Worm (Caenorhabditis elegans): ENCODE results near the gene B0302.4.

The B0302.4 gene

DNA sequence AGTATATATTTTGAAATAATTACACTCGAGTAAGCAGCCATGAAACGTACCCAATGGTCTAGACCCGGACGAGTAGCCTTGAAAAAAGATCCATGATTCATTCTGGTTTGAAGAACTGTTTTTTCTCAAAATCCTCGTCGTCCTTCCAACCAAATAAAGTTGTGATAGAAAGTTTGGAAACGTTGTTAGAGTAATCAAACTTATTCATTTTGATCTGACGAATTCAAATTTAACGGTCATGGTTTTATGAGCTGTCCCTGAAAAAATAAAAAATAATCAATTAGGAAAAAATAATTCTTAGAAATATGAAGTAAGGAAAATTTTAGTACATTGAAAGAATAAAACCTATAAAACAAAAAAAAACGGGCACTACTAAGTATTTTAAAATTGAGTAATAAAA lies at the start of gene B0302.4:
Gene B0302.4 (minus strand): TSS at position 101 of the 400 bp plus-strand sequence.
- TF ChIP-seq scrt-1 (GFP tag; IDR thresholded peaks at IDR 0.05) (no peak), pes-1 (GFP tag; IDR thresholded peaks at IDR 0.05) (no peak), ets-7 (tag; optimal IDR thresholded peaks at IDR 0.05) (no peak), hnd-1 (tag; optimal IDR thresholded peaks at IDR 0.05) (no peak), sea-1 (GFP tag; conservative IDR thresholded peaks at IDR 0.05) (no peak), B0310.2 (tag; optimal IDR thresholded peaks at IDR 0.05) (no peak), aly-1 (tag; optimal IDR thresholded peaks at IDR 0.05) (no peak), ceh-36 (tag; optimal IDR thresholded peaks at IDR 0.05) (no peak), hmbx-1 (tag; optimal IDR thresholded peaks at IDR 0.05) (no peak), tra-4 (tag; optimal IDR thresholded peaks at IDR 0.05) (no peak), ceh-13 (GFP tag; optimal IDR thresholded peaks at IDR 0.05) (no peak), hmg-4 (GFP tag; optimal IDR thresholded peaks at IDR 0.05) (no peak), ama-1 (optimal IDR thresholded peaks at IDR 0.05) (no peak), tbx-11 (GFP tag; IDR thresholded peaks at IDR 0.05) (no peak), F13C5.2 (tag; optimal IDR thresholded peaks at IDR 0.05) (no peak), flt-1 (GFP tag; IDR thresholded peaks at IDR 0.05) (no peak), tbx-37 (GFP tag; conservative IDR thresholded peaks at IDR 0.05) (no peak)

DNA sequence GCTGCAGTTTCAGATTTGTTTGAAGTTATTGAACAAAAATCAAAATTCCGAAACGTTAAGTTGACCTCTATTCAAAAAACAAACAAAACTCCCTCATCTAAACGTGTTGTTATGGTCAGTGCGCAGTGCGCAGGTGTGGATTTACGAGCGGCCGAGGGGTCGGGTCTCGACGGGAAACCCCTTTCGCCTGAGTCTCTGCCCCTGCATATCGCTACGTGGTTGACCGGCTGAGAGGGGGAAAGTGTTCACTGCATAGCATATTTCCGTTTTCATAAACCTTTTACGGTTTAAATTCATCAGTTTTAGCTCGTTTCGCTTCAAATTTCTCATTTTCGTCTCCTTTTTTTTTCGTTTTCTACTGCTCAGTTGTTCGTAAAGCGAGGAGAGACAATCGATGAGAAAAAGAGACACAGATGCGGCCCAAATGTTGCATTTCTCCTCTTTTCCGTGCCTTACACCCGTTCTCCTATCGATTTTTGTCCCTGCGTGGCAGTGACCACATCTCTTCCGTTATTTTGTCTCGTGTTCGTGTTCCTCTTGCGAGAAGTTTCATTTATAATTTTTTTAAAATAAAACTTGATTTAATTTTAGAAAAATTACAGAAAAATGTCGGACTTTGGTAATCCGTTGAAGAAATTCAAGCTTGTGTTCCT lies 45.4 kb upstream of the B0302.4 start, which contains the start of gene rab-6.2:
Gene rab-6.2 (plus strand): TSS at position 603 of the 653 bp plus-strand sequence.
- TF ChIP-seq hmbx-1 (tag; optimal IDR thresholded peaks at IDR 0.05), result no peak
- no peak for TF ChIP-seq sea-1 (GFP tag; conservative IDR thresholded peaks at IDR 0.05)
- no peak for TF ChIP-seq hnd-1 (tag; optimal IDR thresholded peaks at IDR 0.05)
- TF ChIP-seq hmg-4 (GFP tag; optimal IDR thresholded peaks at IDR 0.05), result peak; percentile 58
- no peak for TF ChIP-seq B0310.2 (tag; optimal IDR thresholded peaks at IDR 0.05)

DNA sequence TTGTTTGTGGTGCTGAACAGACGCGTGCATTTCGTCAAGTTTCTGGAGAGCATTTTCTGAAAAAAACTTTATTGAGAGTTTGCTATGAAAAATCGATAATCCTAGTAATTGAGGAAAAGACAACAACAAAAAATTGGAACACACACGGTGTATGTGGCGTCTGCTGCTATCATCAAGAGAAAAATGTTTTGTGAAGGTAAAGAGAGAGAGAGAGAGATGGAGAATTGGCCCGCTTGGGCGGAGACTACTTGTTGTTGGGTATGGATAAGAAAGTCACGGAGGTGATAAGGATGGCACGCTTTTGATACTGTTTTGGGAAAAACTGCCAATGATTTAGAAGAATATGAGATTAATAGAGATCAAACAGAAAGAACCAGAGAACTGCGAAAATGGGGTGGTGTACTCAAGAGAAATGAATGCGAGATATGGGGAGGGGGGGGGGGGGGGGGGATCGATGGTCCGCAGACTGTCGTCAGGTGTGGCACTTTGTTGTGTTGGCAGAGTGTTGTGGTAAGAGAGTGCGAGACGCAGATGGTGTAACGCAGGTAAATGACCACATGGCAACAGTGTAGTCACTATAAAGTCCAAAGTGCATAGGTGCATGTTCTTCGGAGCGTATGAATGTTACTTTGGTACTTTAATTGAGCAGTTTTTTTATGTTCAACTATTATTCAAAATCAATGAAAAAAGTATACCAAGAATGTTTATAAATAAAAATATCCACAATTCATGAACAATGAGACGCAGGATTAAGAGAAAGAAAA lies 40.7 kb upstream of the B0302.4 start, which contains the start of gene acdh-7:
Gene acdh-7 (minus strand): TSS at position 56 of the 764 bp plus-strand sequence.
- TF ChIP-seq tra-4 (tag; optimal IDR thresholded peaks at IDR 0.05) (no peak), ceh-36 (tag; optimal IDR thresholded peaks at IDR 0.05) (peak; percentile 21), aly-1 (tag; optimal IDR thresholded peaks at IDR 0.05) (no peak), ceh-13 (GFP tag; optimal IDR thresholded peaks at IDR 0.05) (no peak), B0310.2 (tag; optimal IDR thresholded peaks at IDR 0.05) (no peak)

DNA sequence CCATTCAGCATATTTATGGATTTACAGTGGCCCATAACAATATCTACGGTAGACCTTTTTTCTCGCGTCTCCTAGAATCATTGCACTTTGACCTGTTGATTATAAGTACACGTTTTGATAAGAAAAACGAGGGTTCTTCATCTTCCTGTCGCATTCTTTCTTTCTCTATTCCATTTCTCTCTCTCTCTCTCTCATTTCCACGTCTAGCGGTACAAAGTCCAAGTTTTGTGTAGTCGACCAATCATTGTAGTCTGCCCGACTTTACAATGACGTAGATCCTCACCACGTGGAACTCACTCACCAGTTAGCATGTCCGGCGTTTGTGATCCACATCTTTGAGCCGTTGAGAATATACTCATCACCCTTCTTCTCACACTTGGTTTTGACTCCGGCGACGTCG lies 39.6 kb upstream of the B0302.4 start:
- no peak for TF ChIP-seq F13C5.2 (tag; optimal IDR thresholded peaks at IDR 0.05)
- TF ChIP-seq flt-1 (GFP tag; IDR thresholded peaks at IDR 0.05), result no peak
- TF ChIP-seq ama-1 (optimal IDR thresholded peaks at IDR 0.05), result no peak
- TF ChIP-seq aly-1 (tag; optimal IDR thresholded peaks at IDR 0.05), result no peak
- no peak for TF ChIP-seq scrt-1 (GFP tag; IDR thresholded peaks at IDR 0.05)
- no peak for TF ChIP-seq sea-1 (GFP tag; conservative IDR thresholded peaks at IDR 0.05)
- no peak for TF ChIP-seq hmbx-1 (tag; optimal IDR thresholded peaks at IDR 0.05)
- no peak for TF ChIP-seq B0310.2 (tag; optimal IDR thresholded peaks at IDR 0.05)
- TF ChIP-seq hnd-1 (tag; optimal IDR thresholded peaks at IDR 0.05), result no peak
- no peak for TF ChIP-seq tbx-11 (GFP tag; IDR thresholded peaks at IDR 0.05)
- no peak for TF ChIP-seq ets-7 (tag; optimal IDR thresholded peaks at IDR 0.05)
- no peak for TF ChIP-seq tbx-37 (GFP tag; conservative IDR thresholded peaks at IDR 0.05)
- TF ChIP-seq pes-1 (GFP tag; IDR thresholded peaks at IDR 0.05), result no peak
- TF ChIP-seq ceh-36 (tag; optimal IDR thresholded peaks at IDR 0.05), result no peak
- TF ChIP-seq ceh-13 (GFP tag; optimal IDR thresholded peaks at IDR 0.05), result no peak

DNA sequence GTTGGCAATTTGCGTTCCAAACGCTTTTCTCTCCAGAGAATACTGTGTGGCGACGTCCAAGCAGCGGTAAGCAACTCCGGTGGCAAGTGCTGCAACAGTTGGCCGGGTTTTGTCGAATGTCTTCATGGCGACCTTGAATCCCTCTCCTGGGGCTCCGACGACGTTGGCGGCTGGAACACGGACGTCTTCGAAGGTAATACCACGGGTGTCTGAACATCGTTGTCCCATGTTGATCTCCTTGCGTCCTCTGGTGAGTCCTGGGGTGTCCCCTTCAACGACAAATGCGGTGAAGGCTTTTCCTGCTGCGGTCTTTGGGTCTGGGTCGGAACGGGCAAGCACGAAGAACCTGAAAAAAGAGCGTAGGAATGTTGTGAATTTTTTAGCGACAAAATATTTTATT lies 39.2 kb upstream of the B0302.4 start:
- no peak for TF ChIP-seq hmbx-1 (tag; optimal IDR thresholded peaks at IDR 0.05)

DNA sequence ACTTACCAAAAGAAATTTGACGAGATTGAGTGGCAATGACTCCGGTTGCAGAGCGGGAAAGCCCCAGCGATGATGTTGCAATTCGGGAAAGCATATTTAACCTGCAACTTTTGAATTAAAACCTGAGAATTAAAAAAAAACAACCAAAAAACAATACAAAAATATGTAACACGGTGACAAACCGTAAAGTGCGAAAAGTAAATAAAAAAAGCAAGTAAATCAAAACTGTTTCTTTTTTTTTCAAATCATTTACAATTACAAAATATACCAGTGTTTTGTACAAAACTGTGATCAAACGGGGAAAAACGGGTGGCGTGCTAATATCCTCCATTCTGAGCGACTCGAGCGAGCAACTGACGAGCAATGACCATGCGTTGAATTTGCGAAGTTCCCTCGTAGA lies 38.2 kb upstream of the B0302.4 start, which contains the start of gene acdh-10:
Gene acdh-10 (minus strand): TSS at position 101 of the 400 bp plus-strand sequence.
- TF ChIP-seq ets-7 (tag; optimal IDR thresholded peaks at IDR 0.05) (no peak), ama-1 (optimal IDR thresholded peaks at IDR 0.05) (no peak), flt-1 (GFP tag; IDR thresholded peaks at IDR 0.05) (no peak), aly-1 (tag; optimal IDR thresholded peaks at IDR 0.05) (no peak), ceh-36 (tag; optimal IDR thresholded peaks at IDR 0.05) (no peak), tbx-37 (GFP tag; conservative IDR thresholded peaks at IDR 0.05) (no peak), hmg-4 (GFP tag; optimal IDR thresholded peaks at IDR 0.05) (no peak), tra-4 (tag; optimal IDR thresholded peaks at IDR 0.05) (no peak), hnd-1 (tag; optimal IDR thresholded peaks at IDR 0.05) (no peak), pes-1 (GFP tag; IDR thresholded peaks at IDR 0.05) (no peak), tbx-11 (GFP tag; IDR thresholded peaks at IDR 0.05) (no peak), scrt-1 (GFP tag; IDR thresholded peaks at IDR 0.05) (no peak), F13C5.2 (tag; optimal IDR thresholded peaks at IDR 0.05) (no peak), ceh-13 (GFP tag; optimal IDR thresholded peaks at IDR 0.05) (no peak), B0310.2 (tag; optimal IDR thresholded peaks at IDR 0.05) (no peak), sea-1 (GFP tag; conservative IDR thresholded peaks at IDR 0.05) (no peak)

DNA sequence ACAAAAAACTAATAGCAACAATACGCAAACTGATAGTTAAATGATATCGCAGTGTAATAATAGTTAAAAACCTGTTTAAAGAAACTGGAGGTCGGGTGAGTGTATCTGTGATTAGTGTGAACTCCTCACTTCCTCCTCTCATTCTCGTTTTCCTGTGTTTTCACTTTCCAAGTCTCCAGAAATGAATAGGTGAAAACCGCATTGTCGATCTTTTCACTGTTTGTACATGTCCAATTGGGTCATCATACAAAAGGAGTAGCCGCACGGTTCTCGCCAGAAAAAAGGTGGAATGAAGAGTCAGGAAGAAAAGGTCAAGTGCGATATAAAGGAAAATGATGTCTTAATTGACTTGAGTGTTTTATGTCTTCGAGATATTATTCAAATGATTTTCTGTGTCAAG lies 34.9 kb upstream of the B0302.4 start:
- TF ChIP-seq sea-1 (GFP tag; conservative IDR thresholded peaks at IDR 0.05) (no peak), F13C5.2 (tag; optimal IDR thresholded peaks at IDR 0.05) (no peak), tbx-37 (GFP tag; conservative IDR thresholded peaks at IDR 0.05) (no peak), ceh-13 (GFP tag; optimal IDR thresholded peaks at IDR 0.05) (no peak), scrt-1 (GFP tag; IDR thresholded peaks at IDR 0.05) (no peak), ama-1 (optimal IDR thresholded peaks at IDR 0.05) (no peak), ceh-36 (tag; optimal IDR thresholded peaks at IDR 0.05) (no peak), pes-1 (GFP tag; IDR thresholded peaks at IDR 0.05) (no peak), ets-7 (tag; optimal IDR thresholded peaks at IDR 0.05) (no peak)
